Worm (Caenorhabditis elegans): ENCODE results near the gene K08D12.3.
A peak's percentile ranks its signal among the peaks of the same experiment; 100 is the strongest.

The K08D12.3 gene

ce11 chrIV:1745453-1746051 is 35.5 kb downstream of the K08D12.3 start, which contains the start of the genes Y41D4A.6 and Y41D4A.4 (continued):
- TF ChIP-seq nhr-76 (tag; optimal IDR thresholded peaks at IDR 0.05) = no peak
- peak; percentile 56 for TF ChIP-seq nhr-25 (tag; optimal IDR thresholded peaks at IDR 0.05)
- TF ChIP-seq fkh-2 (tag; optimal IDR thresholded peaks at IDR 0.05) = no peak
- TF ChIP-seq ceh-9 (tag; optimal IDR thresholded peaks at IDR 0.05) = no peak
- TF ChIP-seq lin-39 (tag; optimal IDR thresholded peaks at IDR 0.05) = peak; percentile 69
- no peak for TF ChIP-seq egl-27 (tag; optimal IDR thresholded peaks at IDR 0.05)
- TF ChIP-seq nhr-67 (tag; optimal IDR thresholded peaks at IDR 0.05) = no peak
- TF ChIP-seq lin-15B (tag; optimal IDR thresholded peaks at IDR 0.05) = peak; percentile 90
- no peak for TF ChIP-seq elt-3 (tag; optimal IDR thresholded peaks at IDR 0.05)
- no peak for TF ChIP-seq sea-2 (GFP tag; optimal IDR thresholded peaks at IDR 0.05)
- no peak for TF ChIP-seq unc-39 (tag; optimal IDR thresholded peaks at IDR 0.05)
- TF ChIP-seq fkh-10 (GFP tag; optimal IDR thresholded peaks at IDR 0.05) = peak; percentile 48
- no peak for TF ChIP-seq nhr-28 (tag; optimal IDR thresholded peaks at IDR 0.05)
- TF ChIP-seq skn-1 (tag; optimal IDR thresholded peaks at IDR 0.05) = no peak

ce11 chrIV:1751243-1751642 is 41.2 kb downstream of the K08D12.3 start:
- TF ChIP-seq hmg-11 (tag; optimal IDR thresholded peaks at IDR 0.05) (peak; percentile 33), mml-1 (tag; optimal IDR thresholded peaks at IDR 0.05) (no peak)

- no peak for TF ChIP-seq unc-62 (GFP tag; optimal IDR thresholded peaks at IDR 0.05)
- TF ChIP-seq nhr-76 (tag; optimal IDR thresholded peaks at IDR 0.05) = no peak
- no peak for TF ChIP-seq unc-39 (tag; optimal IDR thresholded peaks at IDR 0.05)
- no peak for TF ChIP-seq lin-39 (tag; optimal IDR thresholded peaks at IDR 0.05)
- TF ChIP-seq sea-2 (GFP tag; optimal IDR thresholded peaks at IDR 0.05) = no peak
- no peak for TF ChIP-seq ztf-11 (tag; optimal IDR thresholded peaks at IDR 0.05)
- TF ChIP-seq ZK546.5 (tag; optimal IDR thresholded peaks at IDR 0.05) = no peak
- no peak for TF ChIP-seq lin-15B (tag; optimal IDR thresholded peaks at IDR 0.05)
These were observed 42.4 kb downstream of the K08D12.3 start for ce11 chrIV:1752480-1752879.

DNA sequence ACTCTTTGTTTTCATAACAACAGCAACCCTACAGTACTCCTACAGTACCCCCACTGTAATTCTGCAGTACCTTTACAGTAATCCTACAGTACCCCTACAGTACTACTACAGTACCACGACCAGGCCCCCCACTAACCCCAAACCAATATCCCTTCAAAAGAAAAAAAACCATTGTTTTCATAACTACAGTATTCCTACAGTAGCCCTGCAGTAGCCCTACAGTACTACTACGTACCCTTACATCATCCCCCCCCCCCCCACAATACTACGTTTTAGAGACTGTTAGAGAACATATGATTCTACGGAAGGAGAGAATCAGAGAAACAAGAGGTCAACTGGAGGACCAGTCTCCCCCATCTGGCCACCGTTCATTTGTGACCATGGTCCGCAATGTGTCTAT is 43.4 kb downstream of the K08D12.3 start, which contains the start of gene Y41D4A.3:
TSS of gene Y41D4A.3 (plus strand) at position 301 of the 400 bp plus-strand sequence.
- TF ChIP-seq lsy-12 (tag; optimal IDR thresholded peaks at IDR 0.05) = no peak
- no peak for TF ChIP-seq snpc-4 (tag; optimal IDR thresholded peaks at IDR 0.05)
- TF ChIP-seq nhr-67 (tag; optimal IDR thresholded peaks at IDR 0.05) = no peak
- no peak for TF ChIP-seq elt-2 (tag; optimal IDR thresholded peaks at IDR 0.05)
- no peak for TF ChIP-seq lin-15B (tag; optimal IDR thresholded peaks at IDR 0.05)
- no peak for TF ChIP-seq zag-1 (tag; optimal IDR thresholded peaks at IDR 0.05)
- TF ChIP-seq ZK546.5 (tag; optimal IDR thresholded peaks at IDR 0.05) = no peak

DNA sequence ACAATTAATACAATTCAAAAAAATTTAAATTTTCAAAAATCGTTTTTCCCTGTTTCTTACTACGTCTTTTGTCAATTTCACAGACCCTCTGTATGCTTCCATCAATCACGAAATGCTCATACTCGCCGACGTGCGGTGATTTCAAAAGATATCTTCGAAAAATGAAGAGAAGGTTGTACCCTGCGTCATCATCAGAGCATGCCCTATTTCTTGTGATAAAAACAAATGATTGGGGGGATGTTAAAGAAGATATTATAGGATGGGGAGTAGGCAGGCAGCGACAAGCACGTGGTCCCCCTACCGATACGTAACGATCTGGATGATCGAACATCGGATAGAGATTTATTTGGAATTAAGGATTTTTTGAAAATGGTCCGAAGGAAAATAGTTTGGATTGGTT is 48.5 kb downstream of the K08D12.3 start:
- no peak for TF ChIP-seq nhr-67 (tag; optimal IDR thresholded peaks at IDR 0.05)
- TF ChIP-seq lin-15B (tag; optimal IDR thresholded peaks at IDR 0.05) = no peak
- TF ChIP-seq nhr-12 (tag; optimal IDR thresholded peaks at IDR 0.05) = no peak
